Fruit fly (Drosophila melanogaster): ENCODE results near the gene in.

- TF ChIP-seq CG15710 (tag; optimal IDR thresholded peaks at IDR 0.05) (peak; percentile 69), Snoo (tag; optimal IDR thresholded peaks at IDR 0.05) (peak; percentile 75), CG9948 (tag; optimal IDR thresholded peaks at IDR 0.05) (peak; percentile 67), CG4496 (GFP tag; IDR thresholded peaks at IDR 0.05) (peak; percentile 32; the same call in 2 of the 3 replicates), Ets98B (GFP tag; IDR thresholded peaks at IDR 0.05) (no peak), EcR (GFP tag; optimal IDR thresholded peaks at IDR 0.05) (peak; percentile 64), CG13204 (GFP tag; optimal IDR thresholded peaks at IDR 0.05) (peak; percentile 20), CG34367 (tag; optimal IDR thresholded peaks at IDR 0.05) (peak; percentile 57), CG12605 (GFP tag; IDR thresholded peaks at IDR 0.05) (no peak), CG8159 (tag; optimal IDR thresholded peaks at IDR 0.05) (peak; percentile 77), CG14655 (GFP tag; optimal IDR thresholded peaks at IDR 0.05) (peak; percentile 68)
Measured at dm6 chr3L:20403493-20404379, 36.7 kb downstream of the in start.
